Fruit fly (Drosophila melanogaster) whole organism: ENCODE results near the gene Pcyt1.

Experiments
- CG8478 ChIP-seq: fragments of >200 bp; optimal IDR thresholded peaks from 2 replicates; lab custom pipeline; 2018; ENCODE audit warnings: inconsistent platforms
- Dll ChIP-seq: fragments of >200 bp; optimal IDR thresholded peaks from 2 replicates; lab custom pipeline; 2017
- EcR ChIP-seq, 2 experiments: fragments of >200 bp; optimal IDR thresholded peaks; 2 replicates each; lab custom pipeline; 2017; ENCODE audit warnings: missing biosample characterization in 2 of 2, missing genetic modification characterization in 2 of 2, missing genetic modification reagents in 2 of 2
- pan ChIP-seq: fragments of >200 bp; optimal IDR thresholded peaks from 2 replicates; lab custom pipeline; 2017
- psq ChIP-seq: fragments of >200 bp; optimal IDR thresholded peaks from 2 replicates; lab custom pipeline; 2017

DNA sequence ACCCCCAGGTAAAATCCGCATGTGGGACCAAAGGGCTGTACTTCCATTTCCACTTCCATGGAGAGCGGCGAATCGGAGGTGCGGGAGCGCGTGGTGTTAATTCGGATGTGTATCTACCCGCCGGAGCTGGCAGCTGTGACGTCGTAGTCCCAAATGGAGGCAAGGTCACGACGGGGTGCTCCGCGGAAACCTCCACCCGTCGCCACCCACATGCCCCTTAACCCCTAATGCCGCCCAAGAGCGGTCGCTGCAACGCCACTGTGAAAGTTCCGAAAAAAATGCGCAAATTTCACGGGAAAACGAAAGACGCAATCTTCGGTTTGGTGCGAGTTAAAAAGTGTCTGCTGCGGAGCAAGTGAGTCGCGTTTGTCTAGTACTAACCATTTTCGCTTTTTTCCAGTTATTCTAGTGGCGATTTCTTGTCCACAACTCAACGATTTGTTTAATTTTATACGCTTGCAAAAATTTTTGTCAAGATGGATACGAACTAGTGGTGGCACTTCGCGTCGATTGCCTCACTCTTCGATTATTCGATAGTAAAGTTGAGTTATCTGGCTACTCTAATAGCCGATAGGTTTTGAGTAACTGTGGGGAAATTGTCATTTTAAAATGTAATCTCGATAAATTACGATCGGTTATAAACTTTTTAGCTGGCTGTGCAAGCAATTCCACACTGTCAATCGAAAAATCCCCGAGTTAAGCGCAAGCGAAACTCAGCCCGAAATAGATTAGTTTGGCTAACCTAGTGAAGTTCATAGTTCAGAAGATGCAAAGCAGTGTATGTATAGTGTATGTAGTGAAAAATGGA lies 43.6 kb upstream of the Pcyt1 start, which contains the start of the genes hfp and Psa:
- no peak for TF ChIP-seq psq (lab: Kevin White, UChicago)
- no peak for TF ChIP-seq Dll (lab: Kevin White, UChicago)
- TF ChIP-seq CG8478 (lab: Kevin White, UChicago), result no peak
- TF ChIP-seq pan (lab: Kevin White, UChicago), result no peak
- TF ChIP-seq EcR (GFP tag; optimal IDR thresholded peaks at IDR 0.05; lab: Kevin White, UChicago), result no peak
